Worm (Caenorhabditis elegans) whole organism, late embryonic: ENCODE results near the gene irld-7.

ENCODE experiments used
- K02D7.2 ChIP-seq: sonication (generic microtip); optimal IDR thresholded peaks from 2 replicates; lab custom pipeline; 2017; ENCODE audit warnings: mild to moderate bottlenecking, missing genetic modification characterization, missing compliant biosample characterization
- T23F11.4 ChIP-seq: fragments of 200-800 bp; sonication (Bioruptor generic); optimal IDR thresholded peaks from 2 replicates; lab custom pipeline; 2018; ENCODE audit warnings: mild to moderate bottlenecking, missing genetic modification characterization, missing compliant biosample characterization
- Y22D7AL.16 ChIP-seq: sonication (generic microtip); optimal IDR thresholded peaks from 2 replicates; lab custom pipeline; 2016; ENCODE audit warnings: missing genetic modification characterization, missing compliant biosample characterization
- ceh-19 ChIP-seq: fragments of 200-800 bp; sonication (Bioruptor generic); optimal IDR thresholded peaks from 2 replicates; lab custom pipeline; 2018; ENCODE audit warnings: mild to moderate bottlenecking, missing genetic modification characterization, missing compliant biosample characterization
- ceh-24 ChIP-seq: sonication (generic microtip); optimal IDR thresholded peaks from 2 replicates; lab custom pipeline; 2016; ENCODE audit warnings: mild to moderate bottlenecking, missing genetic modification characterization, missing compliant biosample characterization
- ceh-30 ChIP-seq: fragments of 150-350 bp; optimal IDR thresholded peaks from 2 replicates; lab custom pipeline; 2014; ENCODE audit warnings: missing biosample characterization, missing genetic modification characterization
- ceh-34 ChIP-seq: sonication (generic microtip); optimal IDR thresholded peaks from 2 replicates; lab custom pipeline; 2016; ENCODE audit warnings: mild to moderate bottlenecking, missing genetic modification characterization, missing compliant biosample characterization
- ceh-45 ChIP-seq: fragments of 200-800 bp; sonication (Bioruptor generic); IDR thresholded peaks from 2 replicates; pipeline ENCODE4 v1.3.6; 2022; ENCODE audit warnings: missing genetic modification reagents, missing genetic modification characterization, missing compliant biosample characterization
- ceh-9 ChIP-seq: sonication (generic microtip); optimal IDR thresholded peaks from 2 replicates; lab custom pipeline; 2016; ENCODE audit warnings: mild to moderate bottlenecking, missing genetic modification characterization, inconsistent platforms, missing compliant biosample characterization
- dmd-4 ChIP-seq: sonication (generic microtip); optimal IDR thresholded peaks from 2 replicates; lab custom pipeline; 2016; ENCODE audit warnings: borderline replicate concordance, missing genetic modification characterization, missing compliant biosample characterization
- dve-1 ChIP-seq: sonication (generic microtip); optimal IDR thresholded peaks from 2 replicates; lab custom pipeline; 2017; ENCODE audit warnings: antibody characterized with exemption, mild to moderate bottlenecking, missing genetic modification characterization, missing compliant biosample characterization
- elt-4 ChIP-seq: sonication (generic microtip); optimal IDR thresholded peaks from 2 replicates; lab custom pipeline; 2016; ENCODE audit warnings: missing genetic modification characterization, missing compliant biosample characterization
- ets-4 ChIP-seq: sonication (generic microtip); optimal IDR thresholded peaks from 2 replicates; lab custom pipeline; 2016; ENCODE audit warnings: missing genetic modification characterization, missing compliant biosample characterization
- fkh-10 ChIP-seq: fragments of 150-350 bp; optimal IDR thresholded peaks from 2 replicates; lab custom pipeline; 2014; ENCODE audit warnings: missing biosample characterization, missing genetic modification reagents, missing genetic modification characterization
- fkh-6 ChIP-seq: sonication (generic microtip); optimal IDR thresholded peaks from 2 replicates; lab custom pipeline; 2016; ENCODE audit warnings: missing genetic modification characterization, missing compliant biosample characterization
- gmeb-2 ChIP-seq: sonication (generic microtip); optimal IDR thresholded peaks from 2 replicates; lab custom pipeline; 2016; ENCODE audit warnings: missing genetic modification characterization, inconsistent platforms, missing compliant biosample characterization
- hlh-15 ChIP-seq: sonication (generic microtip); optimal IDR thresholded peaks from 2 replicates; lab custom pipeline; 2016; ENCODE audit warnings: missing genetic modification characterization, missing compliant biosample characterization
- hlh-30 ChIP-seq: sonication (generic microtip); optimal IDR thresholded peaks from 2 replicates; lab custom pipeline; 2017; ENCODE audit warnings: antibody characterized with exemption, missing genetic modification characterization, missing compliant biosample characterization; ENCODE audit not compliant: insufficient read depth
- hlh-8 ChIP-seq: sonication (generic microtip); optimal IDR thresholded peaks from 2 replicates; lab custom pipeline; 2016; ENCODE audit warnings: missing genotype, missing genetic modification characterization, missing compliant biosample characterization
- lim-6 ChIP-seq: sonication (generic microtip); optimal IDR thresholded peaks from 2 replicates; lab custom pipeline; 2016; ENCODE audit warnings: missing genetic modification characterization, missing compliant biosample characterization
- lin-11 ChIP-seq: fragments of 200-800 bp; sonication (Bioruptor generic); optimal IDR thresholded peaks from 2 replicates; lab custom pipeline; 2018; ENCODE audit warnings: mild to moderate bottlenecking, missing genetic modification characterization, missing compliant biosample characterization
- mec-3 ChIP-seq: sonication (generic microtip); optimal IDR thresholded peaks from 2 replicates; lab custom pipeline; 2016; ENCODE audit warnings: borderline replicate concordance, missing genetic modification characterization, missing compliant biosample characterization
- nfya-1 ChIP-seq: sonication (generic microtip); optimal IDR thresholded peaks from 2 replicates; lab custom pipeline; 2017; ENCODE audit warnings: missing genetic modification characterization, mild to moderate bottlenecking, missing compliant biosample characterization, antibody characterized with exemption, moderate library complexity
- npax-4 ChIP-seq: sonication (generic microtip); optimal IDR thresholded peaks from 2 replicates; lab custom pipeline; 2016; ENCODE audit warnings: missing genetic modification characterization, missing compliant biosample characterization
- odd-2 ChIP-seq: sonication (generic microtip); optimal IDR thresholded peaks from 2 replicates; lab custom pipeline; 2017; ENCODE audit warnings: antibody characterized with exemption, mild to moderate bottlenecking, missing genetic modification characterization, missing compliant biosample characterization
- pag-3 ChIP-seq: sonication (generic microtip); optimal IDR thresholded peaks from 2 replicates; lab custom pipeline; 2016; ENCODE audit warnings: missing compliant biosample characterization, missing genetic modification characterization, borderline replicate concordance
- pat-9 ChIP-seq: fragments of 200-800 bp; sonication (Bioruptor generic); optimal IDR thresholded peaks from 2 replicates; lab custom pipeline; 2018; ENCODE audit warnings: mild to moderate bottlenecking, missing genetic modification characterization, moderate library complexity, missing compliant biosample characterization
- pax-1 ChIP-seq: fragments of 150-350 bp; optimal IDR thresholded peaks from 2 replicates; lab custom pipeline; 2014; ENCODE audit warnings: missing biosample characterization, missing genetic modification characterization
- pha-4 ChIP-seq: fragments of 150-350 bp; optimal IDR thresholded peaks from 2 replicates; lab custom pipeline; 2018; ENCODE audit warnings: missing biosample characterization, missing genetic modification reagents, missing genetic modification characterization
- ref-2 ChIP-seq: sonication (generic microtip); optimal IDR thresholded peaks from 2 replicates; lab custom pipeline; 2016; ENCODE audit warnings: missing genetic modification characterization, missing compliant biosample characterization
- sdc-2 ChIP-seq: sonication (generic microtip); optimal IDR thresholded peaks from 2 replicates; lab custom pipeline; 2016; ENCODE audit warnings: missing genotype, missing genetic modification characterization, missing compliant biosample characterization
- sox-2 ChIP-seq: fragments of 200-800 bp; sonication (Bioruptor generic); IDR thresholded peaks from 2 replicates; pipeline ENCODE4 v1.3.6; 2022; ENCODE audit warnings: missing genetic modification reagents, missing genetic modification characterization, missing compliant biosample characterization
- sox-4 ChIP-seq: sonication (generic microtip); optimal IDR thresholded peaks from 2 replicates; lab custom pipeline; 2017; ENCODE audit warnings: mild to moderate bottlenecking, missing genetic modification characterization, inconsistent platforms, missing compliant biosample characterization
- ttx-3 ChIP-seq: sonication (generic microtip); optimal IDR thresholded peaks from 2 replicates; lab custom pipeline; 2016; ENCODE audit warnings: missing genetic modification reagents, missing genetic modification characterization, missing compliant biosample characterization
- unc-42 ChIP-seq: sonication (generic microtip); optimal IDR thresholded peaks from 2 replicates; lab custom pipeline; 2016; ENCODE audit warnings: missing genotype, missing genetic modification characterization, missing compliant biosample characterization
- unc-55 ChIP-seq: sonication (generic microtip); optimal IDR thresholded peaks from 2 replicates; lab custom pipeline; 2017; ENCODE audit warnings: missing biosample characterization, missing genetic modification reagents, missing genetic modification characterization
- unc-86 ChIP-seq: sonication (generic microtip); optimal IDR thresholded peaks from 2 replicates; lab custom pipeline; 2016; ENCODE audit warnings: missing genetic modification characterization, missing compliant biosample characterization

Gene irld-7

ce11 chrIV:6613296-6613695, 23.1 kb downstream of the irld-7 start, which contains the start of gene drh-1:
Gene drh-1, minus strand, starts transcription at chrIV:6613353.
- TF ChIP-seq ceh-34 (no peak), K02D7.2 (tag; lab: Kevin White, UChicago) (no peak), sox-2 (GFP tag; lab: Robert Waterston, UW) (no peak), pag-3 (tag; lab: Kevin White, UChicago) (no peak), ttx-3 (tag; lab: Kevin White, UChicago) (no peak)

ce11 chrIV:6618607-6619006, 28.4 kb downstream of the irld-7 start:
- TF ChIP-seq fkh-6: no peak

ce11 chrIV:6621252-6621651, 31.1 kb downstream of the irld-7 start, which contains the start of gene C01B10.3:
Gene C01B10.3, minus strand, starts transcription at chrIV:6621352.
- TF ChIP-seq hlh-8 (tag; lab: Kevin White, UChicago) (no peak), nfya-1 (tag; lab: Kevin White, UChicago) (no peak), T23F11.4 (GFP tag; lab: Kevin White, UChicago) (no peak), pha-4 (tag; lab: Kevin White, UChicago) (no peak), fkh-10 (GFP tag; lab: Kevin White, UChicago) (no peak), dve-1 (tag; lab: Kevin White, UChicago) (no peak), ceh-45 (no peak), ets-4 (tag; lab: Kevin White, UChicago) (no peak), ceh-24 (tag; lab: Kevin White, UChicago) (no peak), mec-3 (tag; lab: Kevin White, UChicago) (no peak), ref-2 (tag; lab: Kevin White, UChicago) (no peak), gmeb-2 (tag; lab: Kevin White, UChicago) (no peak), npax-4 (tag; lab: Kevin White, UChicago) (no peak), dmd-4 (no peak), lin-11 (no peak), sdc-2 (tag; lab: Kevin White, UChicago) (no peak), K02D7.2 (tag; lab: Kevin White, UChicago) (no peak)

ce11 chrIV:6622142-6622541, 32.0 kb downstream of the irld-7 start:
- TF ChIP-seq ceh-24 (tag; lab: Kevin White, UChicago) (no peak), ceh-9 (no peak), ceh-19 (GFP tag; lab: Kevin White, UChicago) (no peak), pat-9 (tag; lab: Kevin White, UChicago) (no peak), odd-2 (tag; lab: Kevin White, UChicago) (no peak), lim-6 (tag; lab: Kevin White, UChicago) (no peak), hlh-15 (no peak), sox-4 (tag; lab: Kevin White, UChicago) (no peak), unc-55 (GFP tag; lab: Kevin White, UChicago) (no peak), Y22D7AL.16 (tag; lab: Kevin White, UChicago) (no peak), hlh-8 (tag; lab: Kevin White, UChicago) (no peak), pha-4 (tag; lab: Kevin White, UChicago) (no peak), hlh-30 (no peak), ceh-30 (tag; lab: Kevin White, UChicago) (no peak), unc-42 (no peak), elt-4 (tag; lab: Kevin White, UChicago) (no peak), unc-86 (tag; lab: Kevin White, UChicago) (no peak), pax-1 (no peak)
- TF ChIP-seq, all 69 proteins: peak for 0
